Fruit fly (Drosophila melanogaster) Kc167 (cell line): ENCODE data around the gene Agpat3.

ENCODE experiments used
- Sin3A ChIP-seq: fragments of >200 bp; optimal IDR thresholded peaks from 2 replicates; lab custom pipeline; 2018; ENCODE audit warnings: missing external identifiers
- h ChIP-seq: fragments of >200 bp; optimal IDR thresholded peaks from 3 replicates; lab custom pipeline; 2018; ENCODE audit warnings: missing external identifiers
- insv ChIP-seq: fragments of >200 bp; optimal IDR thresholded peaks from 3 replicates; lab custom pipeline; 2018; ENCODE audit warnings: missing external identifiers
- psq ChIP-seq: fragments of >200 bp; optimal IDR thresholded peaks from 2 replicates; lab custom pipeline; 2017; ENCODE audit warnings: missing external identifiers

dm6 chr3L:16385252-16385879, 391 bp downstream of the Agpat3 start:
- TF ChIP-seq Sin3A (lab: Kevin White, UChicago), result no peak
- no peak for TF ChIP-seq h
- no peak for TF ChIP-seq insv (lab: Kevin White, UChicago)
- no peak for TF ChIP-seq psq (lab: Kevin White, UChicago)
